Fruit fly (Drosophila melanogaster) whole organism, wandering third instar larva: ENCODE measurements around the gene CG17906.

Experiments used
- CrebA ChIP-seq: fragments of 200-800 bp; sonication (Bioruptor generic); optimal IDR thresholded peaks from 2 replicates; lab custom pipeline; 2016; ENCODE audit warnings: missing biosample characterization, mild to moderate bottlenecking, missing genetic modification characterization, borderline replicate concordance
- Dfd ChIP-seq: fragments of >200 bp; optimal IDR thresholded peaks from 2 replicates; lab custom pipeline; 2017; ENCODE audit warnings: missing biosample characterization, missing genetic modification characterization
- GATAd ChIP-seq: sonication (Bioruptor generic); optimal IDR thresholded peaks from 2 replicates; lab custom pipeline; 2016; ENCODE audit warnings: missing biosample characterization, missing genetic modification characterization
- HLH106 ChIP-seq: fragments of 200-800 bp; optimal IDR thresholded peaks from 3 replicates; lab custom pipeline; 2019; ENCODE audit warnings: missing biosample characterization, mild to moderate bottlenecking, missing genetic modification characterization, moderate library complexity
- Hnf4 ChIP-seq: fragments of 200-800 bp; sonication (Bioruptor generic); optimal IDR thresholded peaks from 2 replicates; lab custom pipeline; 2016; ENCODE audit warnings: missing biosample characterization, mild to moderate bottlenecking, missing genetic modification characterization
- OdsH ChIP-seq: fragments of 200-800 bp; sonication (Bioruptor generic); optimal IDR thresholded peaks from 2 replicates; lab custom pipeline; 2016; ENCODE audit warnings: missing biosample characterization, mild to moderate bottlenecking, missing genetic modification characterization
- Vsx2 ChIP-seq: fragments of 200-300, 225-300 bp; sonication (Bioruptor generic); optimal IDR thresholded peaks from 2 replicates; lab custom pipeline; 2018; ENCODE audit warnings: missing biosample characterization, missing genetic modification characterization; ENCODE audit not compliant: partially characterized antibody
- ey ChIP-seq: fragments of 200-800 bp; sonication (Bioruptor generic); optimal IDR thresholded peaks from 2 replicates; lab custom pipeline; 2016; ENCODE audit warnings: missing biosample characterization, missing genetic modification characterization
- foxo ChIP-seq, 2 experiments: fragments of 200-800 bp; sonication (Bioruptor generic); optimal IDR thresholded peaks; 2 replicates in 1 of 2; 3 replicates in 1 of 2; lab custom pipeline; 2016 to 2017; ENCODE audit warnings: missing biosample characterization in 2 of 2, missing genetic modification characterization in 2 of 2
- pan ChIP-seq: fragments of >200 bp; optimal IDR thresholded peaks from 2 replicates; lab custom pipeline; 2017
- psq ChIP-seq: fragments of 200-800 bp; sonication (Bioruptor generic); optimal IDR thresholded peaks from 3 replicates; lab custom pipeline; 2017; ENCODE audit warnings: missing biosample characterization, mild to moderate bottlenecking, missing genetic modification characterization, moderate library complexity

- TF ChIP-seq Hnf4 (no peak), HLH106 (tag; lab: Kevin White, UChicago) (no peak), foxo (GFP tag; optimal IDR thresholded peaks at IDR 0.05; lab: Kevin White, UChicago) (no peak), psq (GFP tag; lab: Kevin White, UChicago) (no peak), Vsx2 (GFP tag; lab: Kevin White, UChicago) (no peak), pan (no peak), CrebA (GFP tag; lab: Kevin White, UChicago) (no peak), GATAd (no peak), ey (GFP tag; lab: Kevin White, UChicago) (no peak), OdsH (GFP tag; lab: Kevin White, UChicago) (no peak), Dfd (GFP tag; lab: Kevin White, UChicago) (no peak)
Measured at dm6 chr2L:8946718-8947316, 47.4 kb upstream of the CG17906 start, which contains the start of gene CG46397.
